Fruit fly (Drosophila melanogaster): ENCODE data around the gene Nfs1.

Nfs1 gene

dm6 chr2L:11949917-11950316 is 49.5 kb upstream of the Nfs1 start (continued):
- TF ChIP-seq CG16863 (GFP tag; optimal IDR thresholded peaks at IDR 0.05) (no peak), Vsx1 (GFP tag; optimal IDR thresholded peaks at IDR 0.05) (no peak), CG30020 (tag; optimal IDR thresholded peaks at IDR 0.05) (no peak), CG9609 (GFP tag; optimal IDR thresholded peaks at IDR 0.05) (peak; percentile 0), CG1603 (tag; optimal IDR thresholded peaks at IDR 0.05) (peak; percentile 79), Taf1 (GFP tag; IDR thresholded peaks at IDR 0.05) (no peak), zfh1 (GFP tag; IDR thresholded peaks at IDR 0.05) (peak; percentile 79), CTCF (GFP tag; optimal IDR thresholded peaks at IDR 0.05) (no peak), CG11247 (GFP tag; IDR thresholded peaks at IDR 0.05) (0 out of 2 replicates have a peak, but pooled peaks have one; percentile 40), Dfd (GFP tag; optimal IDR thresholded peaks at IDR 0.05) (no peak), CG11093 (GFP tag; IDR thresholded peaks at IDR 0.05) (no peak), CG34376 (GFP tag; optimal IDR thresholded peaks at IDR 0.05) (no peak), sna (GFP tag; IDR thresholded peaks at IDR 0.05; ENCODE audit: partially characterized antibody) (no peak), bowl (GFP tag; IDR thresholded peaks at IDR 0.05) (no peak), CG8290 (GFP tag; optimal IDR thresholded peaks at IDR 0.05) (peak; percentile 18), CG8290 (tag; optimal IDR thresholded peaks at IDR 0.05) (peak in 1 of 2 experiments; percentile 45), br (optimal IDR thresholded peaks at IDR 0.05) (no peak), al (GFP tag; IDR thresholded peaks at IDR 0.05) (no peak; the same call in 1 of the 2 replicates), Sox102F (GFP tag; optimal IDR thresholded peaks at IDR 0.05) (peak; percentile 67), CG6272 (GFP tag; IDR thresholded peaks at IDR 0.05) (no peak), Hsf (GFP tag; optimal IDR thresholded peaks at IDR 0.05) (peak; percentile 41), Gsc (GFP tag; IDR thresholded peaks at IDR 0.05) (no peak), hth (optimal IDR thresholded peaks at IDR 0.05) (no peak), ac (GFP tag; optimal IDR thresholded peaks at IDR 0.05) (no peak), CG14860 (GFP tag; IDR thresholded peaks at IDR 0.05; ENCODE audit: partially characterized antibody) (no peak), CG17361 (GFP tag; IDR thresholded peaks at IDR 0.05) (0 out of 3 replicates have a peak, but pooled peaks have one; percentile 23), CG12071 (GFP tag; optimal IDR thresholded peaks at IDR 0.05) (no peak), ind (GFP tag; optimal IDR thresholded peaks at IDR 0.05) (peak; percentile 19), CG8478 (optimal IDR thresholded peaks at IDR 0.05) (no peak), vnd (GFP tag; IDR thresholded peaks at IDR 0.05; ENCODE audit: partially characterized antibody) (no peak), CG3407 (GFP tag; optimal IDR thresholded peaks at IDR 0.05) (no peak), schlank (tag; optimal IDR thresholded peaks at IDR 0.05) (no peak), Atf3 (GFP tag; optimal IDR thresholded peaks at IDR 0.05) (no peak), CG10209 (GFP tag; optimal IDR thresholded peaks at IDR 0.05) (peak; percentile 14), ranshi (GFP tag; IDR thresholded peaks at IDR 0.05) (peak; percentile 29; the same call in 1 of the 2 replicates), CG10959 (GFP tag; IDR thresholded peaks at IDR 0.05) (peak; percentile 62), CG14710 (tag; optimal IDR thresholded peaks at IDR 0.05) (peak; percentile 17), CG9215 (GFP tag; IDR thresholded peaks at IDR 0.05) (no peak), zf30C (GFP tag; optimal IDR thresholded peaks at IDR 0.05) (no peak), Hmx (GFP tag; optimal IDR thresholded peaks at IDR 0.05) (no peak), Fer1 (GFP tag; optimal IDR thresholded peaks at IDR 0.05) (no peak), NC2β (GFP tag; optimal IDR thresholded peaks at IDR 0.05) (peak; percentile 8), slbo (GFP tag; IDR thresholded peaks at IDR 0.05) (peak; percentile 45), CG11723 (GFP tag; optimal IDR thresholded peaks at IDR 0.05) (peak; percentile 3), sc (optimal IDR thresholded peaks at IDR 0.05) (no peak), sc (GFP tag; optimal IDR thresholded peaks at IDR 0.05) (peak; percentile 6), grau (tag; optimal IDR thresholded peaks at IDR 0.05) (peak; percentile 44), Mrtf (GFP tag; IDR thresholded peaks at IDR 0.05) (peak; percentile 39; the same call in 1 of the 3 replicates), CG6654 (GFP tag; optimal IDR thresholded peaks at IDR 0.05) (no peak), ab (GFP tag; optimal IDR thresholded peaks at IDR 0.05) (no peak), CG18262 (tag; optimal IDR thresholded peaks at IDR 0.05) (peak; percentile 32), Hand (GFP tag; optimal IDR thresholded peaks at IDR 0.05) (no peak), CG12104 (GFP tag; optimal IDR thresholded peaks at IDR 0.05) (peak; percentile 4), Asciz (GFP tag; optimal IDR thresholded peaks at IDR 0.05) (no peak)

Data from whole organism, embryonic.